Worm (Caenorhabditis elegans) whole organism, L4/young adult: Measurements from ENCODE around the gene pfk-1.2.

Experiments used
- W03F9.2 ChIP-seq: fragments of 150-350 bp; optimal IDR thresholded peaks from 2 replicates; lab custom pipeline; 2014; ENCODE audit warnings: missing biosample characterization, missing genetic modification characterization
- dao-5 ChIP-seq: sonication (generic microtip); optimal IDR thresholded peaks from 2 replicates; lab custom pipeline; 2016; ENCODE audit warnings: missing genotype, missing genetic modification characterization, moderate library complexity, missing compliant biosample characterization
- him-1 ChIP-seq: sonication (generic microtip); optimal IDR thresholded peaks from 2 replicates; lab custom pipeline; 2016; ENCODE audit warnings: missing genotype, missing genetic modification reagents, missing genetic modification characterization, missing compliant biosample characterization

ce11 chrV:9492460-9492859, 39.1 kb upstream of the pfk-1.2 start:
- TF ChIP-seq W03F9.2: no peak
- no peak for TF ChIP-seq him-1
- TF ChIP-seq dao-5 (tag; lab: Kevin White, UChicago): no peak
